Fruit fly (Drosophila melanogaster): ENCODE measurements around the gene Sb.

Sb gene

dm6 chr3R:16097661-16098329 lies 18.2 kb upstream of the Sb start (continued):
- TF ChIP-seq CG32006 (GFP tag; optimal IDR thresholded peaks at IDR 0.05) (peak; percentile 98), Sox102F (GFP tag; optimal IDR thresholded peaks at IDR 0.05) (peak; percentile 99), CG6808 (GFP tag; optimal IDR thresholded peaks at IDR 0.05) (peak; percentile 97), acj6 (GFP tag; optimal IDR thresholded peaks at IDR 0.05) (peak; percentile 99), CG6163 (GFP tag; IDR thresholded peaks at IDR 0.05) (peak; percentile 99), CG3032 (tag; optimal IDR thresholded peaks at IDR 0.05) (peak; percentile 99), Eip93F (GFP tag; optimal IDR thresholded peaks at IDR 0.05) (peak; percentile 94), CG3919 (GFP tag; optimal IDR thresholded peaks at IDR 0.05) (peak; percentile 99), salr (GFP tag; optimal IDR thresholded peaks at IDR 0.05) (peak; percentile 96 to 98), CG7368 (GFP tag; optimal IDR thresholded peaks at IDR 0.05) (peak; percentile 98), CG6276 (GFP tag; optimal IDR thresholded peaks at IDR 0.05) (peak; percentile 98), net (GFP tag; optimal IDR thresholded peaks at IDR 0.05) (peak; percentile 99), fkh (GFP tag; optimal IDR thresholded peaks at IDR 0.05) (no peak), CG16779 (tag; optimal IDR thresholded peaks at IDR 0.05) (peak; percentile 97), spab (GFP tag; optimal IDR thresholded peaks at IDR 0.05) (peak; percentile 98), CG6854 (GFP tag; optimal IDR thresholded peaks at IDR 0.05) (peak; percentile 98), CG10631 (GFP tag; optimal IDR thresholded peaks at IDR 0.05) (peak; percentile 99), Hr39 (GFP tag; optimal IDR thresholded peaks at IDR 0.05) (peak; percentile 99), CG8632 (GFP tag; optimal IDR thresholded peaks at IDR 0.05) (peak; percentile 98), achi (GFP tag; optimal IDR thresholded peaks at IDR 0.05) (peak; percentile 98), Hr38 (GFP tag; optimal IDR thresholded peaks at IDR 0.05) (peak; percentile 66), CG8119 (GFP tag; IDR thresholded peaks at IDR 0.05) (peak; percentile 97), pdm3 (GFP tag; optimal IDR thresholded peaks at IDR 0.05) (peak; percentile 99), OdsH (GFP tag; optimal IDR thresholded peaks at IDR 0.05) (peak; percentile 99), svp (GFP tag) (peak; percentile 100), CG31627 (GFP tag; optimal IDR thresholded peaks at IDR 0.05) (peak; percentile 99), ss (GFP tag; optimal IDR thresholded peaks at IDR 0.05) (peak; percentile 97 to 98), Gug (GFP tag; IDR thresholded peaks at IDR 0.05) (peak; percentile 97), Sox14 (GFP tag; optimal IDR thresholded peaks at IDR 0.05) (peak; percentile 99), topi (GFP tag; optimal IDR thresholded peaks at IDR 0.05) (peak; percentile 99)

dm6 chr3R:16098333-16099267 lies 17.4 kb upstream of the Sb start, which contains the start of the genes Mhcl and Akt:
Gene Mhcl (minus strand): TSS chr3R:16098761.
Gene Akt (plus strand): TSS chr3R:16099228.
- TF ChIP-seq CG6854 (GFP tag; optimal IDR thresholded peaks at IDR 0.05) (no peak), dac (GFP tag; optimal IDR thresholded peaks at IDR 0.05) (no peak), CG6792 (GFP tag; optimal IDR thresholded peaks at IDR 0.05) (no peak), Eip75B (GFP tag; optimal IDR thresholded peaks at IDR 0.05) (no peak), esn (GFP tag; optimal IDR thresholded peaks at IDR 0.05) (no peak), CG6276 (GFP tag; optimal IDR thresholded peaks at IDR 0.05) (peak; percentile 1), Smox (GFP tag; optimal IDR thresholded peaks at IDR 0.05) (peak; percentile 29), spab (GFP tag; optimal IDR thresholded peaks at IDR 0.05) (no peak), CG34406 (GFP tag; optimal IDR thresholded peaks at IDR 0.05) (no peak), OdsH (GFP tag; optimal IDR thresholded peaks at IDR 0.05) (no peak), fd85E (GFP tag; optimal IDR thresholded peaks at IDR 0.05) (no peak), Hr38 (GFP tag; optimal IDR thresholded peaks at IDR 0.05) (no peak), fkh (GFP tag; optimal IDR thresholded peaks at IDR 0.05) (peak; percentile 72), svp (GFP tag) (no peak), CG8119 (GFP tag; IDR thresholded peaks at IDR 0.05) (0 out of 3 replicates have a peak, but pooled peaks have one; percentile 26), CG6808 (GFP tag; optimal IDR thresholded peaks at IDR 0.05) (no peak), CG11294 (GFP tag; IDR thresholded peaks at IDR 0.05) (no peak), pdm3 (GFP tag; optimal IDR thresholded peaks at IDR 0.05) (peak; percentile 32), CG3919 (GFP tag; optimal IDR thresholded peaks at IDR 0.05) (no peak), ss (GFP tag; optimal IDR thresholded peaks at IDR 0.05) (peak; percentile 6 to 10), Hr39 (GFP tag; optimal IDR thresholded peaks at IDR 0.05) (peak; percentile 24), cyc (GFP tag; optimal IDR thresholded peaks at IDR 0.05) (peak; percentile 33), Blimp-1 (GFP tag; optimal IDR thresholded peaks at IDR 0.05) (peak; percentile 35), CG31627 (GFP tag; optimal IDR thresholded peaks at IDR 0.05) (peak; percentile 22), fd59A (GFP tag; optimal IDR thresholded peaks at IDR 0.05) (no peak), eg (GFP tag; IDR thresholded peaks at IDR 0.05) (peak; percentile 37; the same call in 1 of the 3 replicates), Sox15 (GFP tag; optimal IDR thresholded peaks at IDR 0.05) (no peak), CG9139 (GFP tag; optimal IDR thresholded peaks at IDR 0.05) (peak; percentile 23), CG1621 (tag; optimal IDR thresholded peaks at IDR 0.05) (no peak), CG10631 (GFP tag; optimal IDR thresholded peaks at IDR 0.05) (peak; percentile 10)

Data from whole organism, prepupa.